Worm (Caenorhabditis elegans): ENCODE measurements around the gene abf-3.

Gene abf-3

DNA sequence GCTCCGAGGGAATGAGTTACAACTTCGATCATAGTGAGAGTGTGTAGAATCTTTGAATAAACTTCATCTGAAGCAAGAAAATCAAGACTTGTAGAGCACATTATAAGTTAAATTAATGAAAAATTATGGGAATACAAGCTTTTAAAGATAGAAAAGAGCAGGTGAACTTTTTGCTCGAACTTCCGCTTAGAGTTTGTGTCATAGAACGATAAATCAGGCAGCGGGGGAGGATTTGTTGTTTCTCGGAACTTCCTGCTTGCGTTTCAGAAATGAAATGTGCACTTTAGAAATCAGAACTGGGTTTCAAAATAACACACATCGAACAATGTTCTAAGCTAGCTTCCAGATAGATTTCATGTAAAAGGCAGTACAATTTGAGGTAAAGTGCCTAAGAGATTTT, 23.4 kb upstream of the abf-3 start, which contains the start of gene srh-149:
Gene srh-149 (minus strand): TSS at position 101 of the 400 bp plus-strand sequence.
- TF ChIP-seq elt-1 (tag; optimal IDR thresholded peaks at IDR 0.05) (no peak), unc-62 (GFP tag; optimal IDR thresholded peaks at IDR 0.05) (no peak), aly-2 (tag; optimal IDR thresholded peaks at IDR 0.05) (no peak), nhr-21 (tag; optimal IDR thresholded peaks at IDR 0.05) (no peak), unc-39 (tag; optimal IDR thresholded peaks at IDR 0.05) (no peak), snpc-4 (tag; optimal IDR thresholded peaks at IDR 0.05) (no peak)

ce11 chrV:15833622-15834021, 16.0 kb upstream of the abf-3 start, which contains the start of gene srbc-54:
srbc-54 (minus strand) TSS chrV:15833722.
- TF ChIP-seq dmd-4 (tag; optimal IDR thresholded peaks at IDR 0.05) (no peak), ceh-16 (tag; optimal IDR thresholded peaks at IDR 0.05) (no peak), sma-3 (GFP tag; optimal IDR thresholded peaks at IDR 0.05) (no peak), crh-2 (tag; optimal IDR thresholded peaks at IDR 0.05) (no peak), ztf-11 (tag; optimal IDR thresholded peaks at IDR 0.05) (no peak), unc-62 (GFP tag; optimal IDR thresholded peaks at IDR 0.05) (no peak), alr-1 (tag; optimal IDR thresholded peaks at IDR 0.05) (no peak), Y55F3AM.14 (GFP tag; optimal IDR thresholded peaks at IDR 0.05) (no peak), elt-1 (tag; optimal IDR thresholded peaks at IDR 0.05) (no peak)

ce11 chrV:15831586-15831985, 13.9 kb upstream of the abf-3 start, which contains the start of gene srbc-56:
srbc-56 (minus strand) TSS chrV:15831686.
- TF ChIP-seq zag-1 (tag; optimal IDR thresholded peaks at IDR 0.05) (no peak), aly-2 (tag; optimal IDR thresholded peaks at IDR 0.05) (no peak), elt-3 (tag; optimal IDR thresholded peaks at IDR 0.05) (no peak), C34F6.9 (tag; optimal IDR thresholded peaks at IDR 0.05) (no peak)

- TF ChIP-seq crh-2 (tag; optimal IDR thresholded peaks at IDR 0.05), result no peak
- TF ChIP-seq unc-39 (tag; optimal IDR thresholded peaks at IDR 0.05), result no peak
- no peak for TF ChIP-seq elt-3 (tag; optimal IDR thresholded peaks at IDR 0.05)
- TF ChIP-seq lsy-2 (tag; optimal IDR thresholded peaks at IDR 0.05), result no peak
- TF ChIP-seq elt-1 (tag; optimal IDR thresholded peaks at IDR 0.05), result no peak
- no peak for TF ChIP-seq blmp-1 (tag; optimal IDR thresholded peaks at IDR 0.05; ENCODE audit: insufficient read depth)
- TF ChIP-seq nhr-6 (tag; optimal IDR thresholded peaks at IDR 0.05), result no peak
- TF ChIP-seq ceh-16 (tag; optimal IDR thresholded peaks at IDR 0.05), result no peak
- no peak for TF ChIP-seq unc-62 (GFP tag; optimal IDR thresholded peaks at IDR 0.05)
- TF ChIP-seq lin-11 (tag; optimal IDR thresholded peaks at IDR 0.05), result no peak
- TF ChIP-seq C34F6.9 (tag; optimal IDR thresholded peaks at IDR 0.05), result no peak
- TF ChIP-seq peb-1 (tag; optimal IDR thresholded peaks at IDR 0.05), result no peak
- no peak for TF ChIP-seq gmeb-1 (tag; optimal IDR thresholded peaks at IDR 0.05)
- TF ChIP-seq sma-3 (GFP tag; optimal IDR thresholded peaks at IDR 0.05), result no peak
- no peak for TF ChIP-seq F13H6.1 (tag; optimal IDR thresholded peaks at IDR 0.05)
Measured at ce11 chrV:15829907-15830306, 12.3 kb upstream of the abf-3 start, which contains the start of gene srbc-55. srbc-55 (minus strand) TSS chrV:15830007.

- TF ChIP-seq egl-27 (tag; optimal IDR thresholded peaks at IDR 0.05), result no peak
- TF ChIP-seq mdl-1 (tag; optimal IDR thresholded peaks at IDR 0.05), result no peak
- no peak for TF ChIP-seq aly-2 (tag; optimal IDR thresholded peaks at IDR 0.05)
- TF ChIP-seq nhr-10 (tag; optimal IDR thresholded peaks at IDR 0.05), result no peak
- TF ChIP-seq C34F6.9 (tag; optimal IDR thresholded peaks at IDR 0.05), result no peak
- no peak for TF ChIP-seq peb-1 (tag; optimal IDR thresholded peaks at IDR 0.05)
- no peak for TF ChIP-seq zag-1 (tag; optimal IDR thresholded peaks at IDR 0.05)
- TF ChIP-seq unc-62 (GFP tag; optimal IDR thresholded peaks at IDR 0.05), result no peak
- TF ChIP-seq F13H6.1 (tag; optimal IDR thresholded peaks at IDR 0.05), result no peak
- no peak for TF ChIP-seq gmeb-1 (tag; optimal IDR thresholded peaks at IDR 0.05)
- no peak for TF ChIP-seq alr-1 (tag; optimal IDR thresholded peaks at IDR 0.05)
- no peak for TF ChIP-seq skn-1 (tag; optimal IDR thresholded peaks at IDR 0.05)
- no peak for TF ChIP-seq mbf-1 (tag; optimal IDR thresholded peaks at IDR 0.05)
- no peak for TF ChIP-seq nhr-12 (tag; optimal IDR thresholded peaks at IDR 0.05)
- no peak for TF ChIP-seq nhr-21 (tag; optimal IDR thresholded peaks at IDR 0.05)
Measured at ce11 chrV:15826110-15826509, 8.5 kb upstream of the abf-3 start, which contains the start of gene srbc-51. srbc-51 (plus strand) TSS chrV:15826410.

ce11 chrV:15824866-15825265, 7.2 kb upstream of the abf-3 start, which contains the start of gene srbc-50:
srbc-50 (minus strand) TSS chrV:15824966.
- TF ChIP-seq crh-2 (tag; optimal IDR thresholded peaks at IDR 0.05) (no peak), ama-1 (optimal IDR thresholded peaks at IDR 0.05) (no peak), R02D3.7 (tag; optimal IDR thresholded peaks at IDR 0.05) (no peak), lin-11 (tag; optimal IDR thresholded peaks at IDR 0.05) (no peak), F13H6.1 (tag; optimal IDR thresholded peaks at IDR 0.05) (no peak), blmp-1 (tag; optimal IDR thresholded peaks at IDR 0.05; ENCODE audit: insufficient read depth) (no peak), lin-13 (GFP tag; optimal IDR thresholded peaks at IDR 0.05) (no peak), unc-55 (GFP tag; optimal IDR thresholded peaks at IDR 0.05) (no peak), alr-1 (tag; optimal IDR thresholded peaks at IDR 0.05) (no peak), nhr-23 (tag; optimal IDR thresholded peaks at IDR 0.05) (no peak), unc-39 (tag; optimal IDR thresholded peaks at IDR 0.05) (no peak)
